Fruit fly (Drosophila melanogaster) whole organism, embryonic: ENCODE results near the gene Pcmt.

ENCODE experiments used
- Atf3 ChIP-seq: fragments of 200-800 bp; sonication (Bioruptor generic); optimal IDR thresholded peaks from 3 replicates; lab custom pipeline; 2016; ENCODE audit warnings: missing biosample characterization, missing genetic modification characterization
- B-H2 ChIP-seq: fragments of 200-800 bp; sonication (Bioruptor generic); optimal IDR thresholded peaks from 2 replicates; lab custom pipeline; 2018; ENCODE audit warnings: missing biosample characterization, mild to moderate bottlenecking, missing genetic modification characterization
- CG10654 ChIP-seq: fragments of 200-800 bp; sonication (Bioruptor generic); optimal IDR thresholded peaks from 2 replicates; lab custom pipeline; 2016; ENCODE audit warnings: missing biosample characterization, missing genetic modification characterization
- CG12769 ChIP-seq: fragments of 200-800 bp; sonication (Bioruptor generic); optimal IDR thresholded peaks from 2 replicates; lab custom pipeline; 2019; ENCODE audit warnings: missing biosample characterization, mild to moderate bottlenecking, missing genetic modification characterization, moderate library complexity
- CG12942 ChIP-seq: fragments of 200-800 bp; sonication (Bioruptor generic); optimal IDR thresholded peaks from 3 replicates; lab custom pipeline; 2016; ENCODE audit warnings: missing biosample characterization, missing genetic modification characterization
- CG13296 ChIP-seq: fragments of 200-800 bp; sonication (Bioruptor generic); optimal IDR thresholded peaks from 3 replicates; lab custom pipeline; 2018; ENCODE audit warnings: missing biosample characterization, mild to moderate bottlenecking, missing genetic modification characterization
- CG14710 ChIP-seq: fragments of 200-800 bp; sonication (Bioruptor generic); optimal IDR thresholded peaks from 3 replicates; lab custom pipeline; 2019; ENCODE audit warnings: missing biosample characterization, mild to moderate bottlenecking, missing genetic modification characterization, moderate library complexity
- CG15269 ChIP-seq: fragments of 200-800 bp; sonication (Bioruptor generic); optimal IDR thresholded peaks from 2 replicates; lab custom pipeline; 2018; ENCODE audit warnings: missing biosample characterization, mild to moderate bottlenecking, missing genetic modification characterization, moderate library complexity
- CG16779 ChIP-seq: fragments of 200-800 bp; sonication (Bioruptor generic); IDR thresholded peaks from 2 replicates; pipeline ENCODE4 v1.3.6; 2022; ENCODE audit warnings: missing biosample characterization, missing genetic modification characterization
- CG16815 ChIP-seq: fragments of 200-800 bp; sonication (Bioruptor generic); optimal IDR thresholded peaks from 3 replicates; lab custom pipeline; 2017; ENCODE audit warnings: missing biosample characterization, mild to moderate bottlenecking, missing genetic modification characterization
- CG17612 ChIP-seq: fragments of 200-800 bp; sonication (Bioruptor generic); IDR thresholded peaks from 2 replicates; pipeline ENCODE4 v1.3.6; 2022; ENCODE audit warnings: missing biosample characterization, missing genetic modification characterization
- CG17912 ChIP-seq: fragments of 200-800 bp; sonication (Bioruptor generic); optimal IDR thresholded peaks from 2 replicates; lab custom pipeline; 2018; ENCODE audit warnings: missing biosample characterization, mild to moderate bottlenecking, missing genetic modification characterization
- CG2889 ChIP-seq: fragments of 200-800 bp; sonication (Bioruptor generic); IDR thresholded peaks from 3 replicates; pipeline ENCODE4 v1.3.6; 2022; ENCODE audit warnings: missing biosample characterization, missing genetic modification characterization
- CG3838 ChIP-seq: fragments of 200-800 bp; sonication (Bioruptor generic); optimal IDR thresholded peaks from 3 replicates; lab custom pipeline; 2016; ENCODE audit warnings: missing biosample characterization, missing genetic modification characterization
- CG4854 ChIP-seq: fragments of 200-800 bp; sonication (Bioruptor generic); optimal IDR thresholded peaks from 2 replicates; lab custom pipeline; 2016; ENCODE audit warnings: missing biosample characterization, missing genetic modification characterization, inconsistent platforms
- CG6254 ChIP-seq: fragments of 200-800 bp; sonication (Bioruptor generic); optimal IDR thresholded peaks from 3 replicates; lab custom pipeline; 2017; ENCODE audit warnings: mild to moderate bottlenecking, missing biosample characterization, missing genetic modification reagents, missing genetic modification characterization
- CG6765 ChIP-seq: fragments of 200-800 bp; sonication (Bioruptor generic); optimal IDR thresholded peaks from 3 replicates; lab custom pipeline; 2017; ENCODE audit warnings: missing biosample characterization, mild to moderate bottlenecking, missing genetic modification characterization
- CG6791 ChIP-seq: fragments of 200-800 bp; sonication (Bioruptor generic); IDR thresholded peaks from 3 replicates; pipeline ENCODE4 v1.3.6; 2022; ENCODE audit warnings: missing biosample characterization, missing genetic modification characterization; ENCODE audit not compliant: partially characterized antibody
- CG7271 ChIP-seq: fragments of 200-800 bp; sonication (Bioruptor generic); optimal IDR thresholded peaks from 2 replicates; lab custom pipeline; 2018; ENCODE audit warnings: missing biosample characterization, mild to moderate bottlenecking, missing genetic modification characterization, moderate library complexity
- CG8089 ChIP-seq: fragments of 200-800 bp; sonication (Bioruptor generic); optimal IDR thresholded peaks from 3 replicates; lab custom pipeline; 2016; ENCODE audit warnings: missing biosample characterization, missing genetic modification characterization
- CG9932 ChIP-seq: fragments of 200-800 bp; sonication (Bioruptor generic); IDR thresholded peaks from 2 replicates; pipeline ENCODE4 v1.3.6; 2022; ENCODE audit warnings: missing biosample characterization, missing genetic modification characterization
- CkIIα-i1 ChIP-seq: fragments of 200-800 bp; sonication (Bioruptor generic); IDR thresholded peaks from 2 replicates; pipeline ENCODE4 v1.3.6; 2022; ENCODE audit warnings: missing biosample characterization, missing genetic modification characterization
- Dip3 ChIP-seq: fragments of 200-800 bp; sonication (Bioruptor generic); optimal IDR thresholded peaks from 3 replicates; lab custom pipeline; 2016; ENCODE audit warnings: missing biosample characterization, missing genetic modification characterization
- HHEX ChIP-seq: fragments of 200-800 bp; sonication (Bioruptor generic); optimal IDR thresholded peaks from 3 replicates; lab custom pipeline; 2017; ENCODE audit warnings: missing biosample characterization, mild to moderate bottlenecking, missing genetic modification characterization, missing genetic modification reagents
- NC2β ChIP-seq: fragments of 200-800 bp; sonication (Bioruptor generic); optimal IDR thresholded peaks from 2 replicates; lab custom pipeline; 2016; ENCODE audit warnings: missing biosample characterization, missing genetic modification characterization
- Neu2 ChIP-seq: fragments of 200-800 bp; sonication (Bioruptor generic); optimal IDR thresholded peaks from 3 replicates; lab custom pipeline; 2016; ENCODE audit warnings: missing biosample characterization, missing genetic modification characterization, borderline replicate concordance
- Nf-YC ChIP-seq: fragments of 200-800 bp; optimal IDR thresholded peaks from 3 replicates; lab custom pipeline; 2019; ENCODE audit warnings: missing biosample characterization, mild to moderate bottlenecking, missing genetic modification characterization, moderate library complexity
- Pdp1 ChIP-seq, 2 experiments: fragments of 200-800 bp; sonication (Bioruptor generic); optimal IDR thresholded peaks; 3 replicates each; lab custom pipeline; 2016; ENCODE audit warnings: missing biosample characterization in 2 of 2, missing genetic modification characterization in 2 of 2, mild to moderate bottlenecking in 1 of 2, moderate library complexity in 1 of 2
- Rx ChIP-seq: fragments of 200-800 bp; sonication (Bioruptor generic); IDR thresholded peaks from 2 replicates; pipeline ENCODE4 v1.3.6; 2022; ENCODE audit warnings: missing biosample characterization, missing genetic modification characterization
- YL-1 ChIP-seq: fragments of 200-800 bp; sonication (Bioruptor generic); optimal IDR thresholded peaks from 3 replicates; lab custom pipeline; 2017; ENCODE audit warnings: missing biosample characterization, mild to moderate bottlenecking, missing genetic modification characterization
- al ChIP-seq: fragments of 200-800 bp; sonication (Bioruptor generic); IDR thresholded peaks from 2 replicates; pipeline ENCODE4 v1.3.6; 2022; ENCODE audit warnings: missing biosample characterization, missing genetic modification characterization
- ase ChIP-seq: fragments of 200-800 bp; sonication (Bioruptor generic); IDR thresholded peaks from 3 replicates; pipeline ENCODE4 v1.3.6; 2022; ENCODE audit warnings: missing biosample characterization, missing genetic modification characterization
- br ChIP-seq: fragments of >200 bp; optimal IDR thresholded peaks from 2 replicates; lab custom pipeline; 2017
- cas ChIP-seq: fragments of 200-800 bp; sonication (Bioruptor generic); IDR thresholded peaks from 2 replicates; pipeline ENCODE4 v1.3.6; 2022; ENCODE audit warnings: missing biosample characterization, missing genetic modification characterization
- cwo ChIP-seq: fragments of 200-800 bp; sonication (Bioruptor generic); optimal IDR thresholded peaks from 3 replicates; lab custom pipeline; 2017; ENCODE audit warnings: missing biosample characterization, missing genetic modification characterization, mild to moderate bottlenecking, moderate library complexity, missing genetic modification reagents
- dan ChIP-seq: fragments of 200-800 bp; sonication (Bioruptor generic); IDR thresholded peaks from 2 replicates; pipeline ENCODE4 v1.3.6; 2022; ENCODE audit warnings: missing biosample characterization, missing genetic modification characterization
- ewg ChIP-seq: fragments of 200-800 bp; sonication (Bioruptor generic); optimal IDR thresholded peaks from 3 replicates; lab custom pipeline; 2017; ENCODE audit warnings: mild to moderate bottlenecking, missing biosample characterization, missing genetic modification reagents, missing genetic modification characterization
- fd64A ChIP-seq: fragments of 200-800 bp; sonication (Bioruptor generic); optimal IDR thresholded peaks from 3 replicates; lab custom pipeline; 2018; ENCODE audit warnings: missing biosample characterization, mild to moderate bottlenecking, missing genetic modification characterization
- her ChIP-seq: fragments of 200-800 bp; sonication (Bioruptor generic); optimal IDR thresholded peaks from 2 replicates; lab custom pipeline; 2016; ENCODE audit warnings: missing biosample characterization, missing genetic modification characterization
- knrl ChIP-seq: fragments of 200-800 bp; sonication (Bioruptor generic); IDR thresholded peaks from 3 replicates; pipeline ENCODE4 v1.3.6; 2022; ENCODE audit warnings: missing biosample characterization, missing genetic modification characterization; ENCODE audit not compliant: partially characterized antibody
- luna ChIP-seq: fragments of 200-800 bp; sonication (Bioruptor generic); optimal IDR thresholded peaks from 2 replicates; lab custom pipeline; 2016; ENCODE audit warnings: missing biosample characterization, missing genetic modification characterization
- maf-S ChIP-seq: fragments of 200-800 bp; sonication (Bioruptor generic); optimal IDR thresholded peaks from 2 replicates; lab custom pipeline; 2016; ENCODE audit warnings: missing biosample characterization, missing genetic modification characterization
- mam ChIP-seq: fragments of 200-800 bp; sonication (Bioruptor generic); optimal IDR thresholded peaks from 3 replicates; lab custom pipeline; 2016; ENCODE audit warnings: missing biosample characterization, missing genetic modification characterization
- mirr ChIP-seq: fragments of 200-800 bp; sonication (Bioruptor generic); optimal IDR thresholded peaks from 3 replicates; lab custom pipeline; 2018; ENCODE audit warnings: missing biosample characterization, mild to moderate bottlenecking, missing genetic modification characterization
- pfk ChIP-seq: fragments of 200-800 bp; sonication (Bioruptor generic); optimal IDR thresholded peaks from 2 replicates; lab custom pipeline; 2018; ENCODE audit warnings: missing biosample characterization, mild to moderate bottlenecking, missing genetic modification characterization, moderate library complexity
- pita ChIP-seq: fragments of 200-800 bp; sonication (Bioruptor generic); optimal IDR thresholded peaks from 2 replicates; lab custom pipeline; 2017; ENCODE audit warnings: missing biosample characterization, mild to moderate bottlenecking, missing genetic modification characterization
- pnt ChIP-seq: fragments of 200-800 bp; sonication (Bioruptor generic); optimal IDR thresholded peaks from 3 replicates; lab custom pipeline; 2016; ENCODE audit warnings: missing biosample characterization, missing genetic modification characterization
- sisA ChIP-seq: fragments of 200-800 bp; sonication (Bioruptor generic); IDR thresholded peaks from 2 replicates; pipeline ENCODE4 v1.3.6; 2022; ENCODE audit warnings: missing biosample characterization, missing genetic modification characterization
- sqz ChIP-seq: fragments of 200-800 bp; sonication (Bioruptor generic); optimal IDR thresholded peaks from 3 replicates; lab custom pipeline; 2018; ENCODE audit warnings: missing biosample characterization, mild to moderate bottlenecking, missing genetic modification characterization
- ssp ChIP-seq: fragments of 200-800 bp; sonication (Bioruptor generic); IDR thresholded peaks from 2 replicates; pipeline ENCODE4 v1.3.6; 2022; ENCODE audit warnings: missing biosample characterization, missing genetic modification characterization
- stc ChIP-seq: fragments of 200-800 bp; sonication (Bioruptor generic); IDR thresholded peaks from 2 replicates; pipeline ENCODE4 v1.3.6; 2022; ENCODE audit warnings: missing biosample characterization, missing genetic modification characterization

The Pcmt gene

dm6 chr3R:5565623-5566022 lies 11.5 kb upstream of the Pcmt start (continued):
- no peak for TF ChIP-seq luna (GFP tag; lab: Kevin White, UChicago)
- TF ChIP-seq CG6765 (GFP tag; lab: Kevin White, UChicago), result peak; percentile 58
- TF ChIP-seq pnt (GFP tag; lab: Kevin White, UChicago), result peak; percentile 73
- TF ChIP-seq Rx, result peak; percentile 77
- TF ChIP-seq NC2β (GFP tag; lab: Kevin White, UChicago), result peak; percentile 63
- TF ChIP-seq cwo (GFP tag; lab: Kevin White, UChicago), result peak; percentile 81
- no peak for TF ChIP-seq CG7271 (tag; lab: Kevin White, UChicago)
- no peak for TF ChIP-seq CkIIα-i1 (GFP tag; lab: Robert Waterston, UW)
- no peak for TF ChIP-seq Neu2 (GFP tag; lab: Kevin White, UChicago)
- no peak for TF ChIP-seq br (lab: Kevin White, UChicago)
- peak; percentile 28 for TF ChIP-seq her
- TF ChIP-seq Atf3 (GFP tag; lab: Kevin White, UChicago), result peak; percentile 70
- TF ChIP-seq pita (GFP tag; lab: Kevin White, UChicago), result no peak
- TF ChIP-seq CG3838 (GFP tag; lab: Kevin White, UChicago), result peak; percentile 28
- TF ChIP-seq CG6254 (GFP tag; lab: Kevin White, UChicago), result peak; percentile 60
- TF ChIP-seq CG4854 (GFP tag; lab: Kevin White, UChicago), result peak; percentile 50
- peak; percentile 84 for TF ChIP-seq stc (GFP tag; lab: Robert Waterston, UW)
- TF ChIP-seq sqz (GFP tag; lab: Kevin White, UChicago), result no peak
- peak; percentile 70 for TF ChIP-seq al (GFP tag; lab: Robert Waterston, UW)
- peak; percentile 69 for TF ChIP-seq CG17612 (GFP tag; lab: Robert Waterston, UW)
- TF ChIP-seq CG14710 (tag; lab: Kevin White, UChicago), result peak; percentile 28
- 0 out of 2 replicates have a peak, but pooled peaks have one; percentile 26 for TF ChIP-seq dan (GFP tag; lab: Robert Waterston, UW)
- no peak for TF ChIP-seq CG17912 (GFP tag; lab: Kevin White, UChicago)
- no peak for TF ChIP-seq YL-1 (GFP tag; lab: Kevin White, UChicago)
- TF ChIP-seq maf-S (GFP tag; lab: Kevin White, UChicago), result peak; percentile 59
- TF ChIP-seq Nf-YC (tag; lab: Kevin White, UChicago), result no peak
- TF ChIP-seq cas (GFP tag; lab: Robert Waterston, UW), result peak; percentile 67; the same call in 1 of the 2 replicates
- peak; percentile 45 for TF ChIP-seq B-H2 (GFP tag; lab: Kevin White, UChicago)
- TF ChIP-seq Dip3 (GFP tag; lab: Kevin White, UChicago), result peak; percentile 75
- peak; percentile 92 for TF ChIP-seq mirr (GFP tag; lab: Kevin White, UChicago)
- TF ChIP-seq ssp (GFP tag; lab: Robert Waterston, UW), result peak; percentile 59
- TF ChIP-seq CG12769 (tag; lab: Kevin White, UChicago), result peak; percentile 88
- TF ChIP-seq CG16779 (GFP tag; lab: Robert Waterston, UW), result peak; percentile 71; the same call in 1 of the 2 replicates
- TF ChIP-seq CG15269 (tag; lab: Kevin White, UChicago), result peak; percentile 86
- TF ChIP-seq CG2889, result peak; percentile 73; the same call in 2 of the 3 replicates
- peak; percentile 86 for TF ChIP-seq sisA (GFP tag; lab: Robert Waterston, UW)
- no peak for TF ChIP-seq CG6791 (GFP tag; lab: Robert Waterston, UW)
- TF ChIP-seq HHEX (GFP tag; lab: Kevin White, UChicago), result peak; percentile 80
- no peak for TF ChIP-seq knrl
- peak; percentile 69 for TF ChIP-seq ewg (GFP tag; lab: Kevin White, UChicago)
- peak; percentile 74 to 78 for TF ChIP-seq Pdp1 (GFP tag; optimal IDR thresholded peaks at IDR 0.05; lab: Kevin White, UChicago)
- TF ChIP-seq CG12942 (GFP tag; lab: Kevin White, UChicago), result peak; percentile 56
- TF ChIP-seq CG10654 (GFP tag; lab: Kevin White, UChicago), result peak; percentile 61
- peak; percentile 65 for TF ChIP-seq mam
- TF ChIP-seq ase, result peak; percentile 90
- peak; percentile 46 for TF ChIP-seq CG16815 (GFP tag; lab: Kevin White, UChicago)
- peak; percentile 75; the same call in 1 of the 2 replicates for TF ChIP-seq CG9932 (GFP tag; lab: Robert Waterston, UW)
- peak; percentile 81 for TF ChIP-seq CG13296 (GFP tag; lab: Kevin White, UChicago)
- TF ChIP-seq fd64A, result peak; percentile 51
- TF ChIP-seq CG8089 (GFP tag; lab: Kevin White, UChicago), result peak; percentile 53
- no peak for TF ChIP-seq pfk (GFP tag; lab: Kevin White, UChicago)
